Worm (Caenorhabditis elegans): ENCODE measurements around the gene actl-1.

The actl-1 gene

DNA sequence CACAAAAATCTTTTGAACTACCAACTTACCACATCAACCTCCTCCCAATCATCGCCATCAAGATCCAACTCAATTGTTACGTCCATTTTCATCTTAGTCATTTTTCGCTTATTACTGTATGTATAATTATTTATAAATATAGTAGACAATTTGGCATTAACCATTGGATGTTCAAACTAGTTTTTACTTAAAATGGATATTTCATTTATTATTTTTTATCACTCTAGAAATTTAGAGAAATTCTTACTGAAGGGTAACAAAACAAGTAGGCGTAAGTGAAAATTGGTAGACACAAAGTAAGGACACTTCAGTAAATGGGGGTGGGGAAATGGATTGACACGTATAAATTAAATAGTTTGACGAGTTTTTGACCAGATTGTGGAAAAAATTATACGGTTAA lies at the start of gene actl-1:
Gene actl-1, minus strand, starts transcription at position 101 of the 400 bp plus-strand sequence.
- TF ChIP-seq W03F9.2 (tag; optimal IDR thresholded peaks at IDR 0.05): no peak

DNA sequence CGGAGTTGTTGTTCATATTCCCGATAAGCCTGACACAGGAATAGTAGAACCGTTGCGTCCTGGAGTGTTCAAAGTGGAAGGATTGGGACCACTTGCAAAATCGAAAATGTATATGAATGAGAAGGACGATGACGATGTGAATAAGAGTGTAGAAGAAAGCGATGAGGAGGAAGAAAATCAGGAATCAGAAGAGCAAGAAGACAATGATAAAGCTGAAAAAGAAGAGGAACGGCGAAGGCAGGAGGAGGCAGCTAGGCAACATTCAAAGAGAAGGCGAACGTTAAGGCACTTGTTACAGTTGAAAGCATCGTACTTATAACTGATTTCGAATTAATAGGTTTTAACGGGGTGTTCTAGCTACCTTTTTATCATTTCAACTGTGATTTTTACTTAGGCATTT lies 44.0 kb upstream of the actl-1 start:
- no peak for TF ChIP-seq W03F9.2 (tag; optimal IDR thresholded peaks at IDR 0.05)
- no peak for TF ChIP-seq him-1 (tag; optimal IDR thresholded peaks at IDR 0.05)
- no peak for TF ChIP-seq dao-5 (tag; optimal IDR thresholded peaks at IDR 0.05)

DNA sequence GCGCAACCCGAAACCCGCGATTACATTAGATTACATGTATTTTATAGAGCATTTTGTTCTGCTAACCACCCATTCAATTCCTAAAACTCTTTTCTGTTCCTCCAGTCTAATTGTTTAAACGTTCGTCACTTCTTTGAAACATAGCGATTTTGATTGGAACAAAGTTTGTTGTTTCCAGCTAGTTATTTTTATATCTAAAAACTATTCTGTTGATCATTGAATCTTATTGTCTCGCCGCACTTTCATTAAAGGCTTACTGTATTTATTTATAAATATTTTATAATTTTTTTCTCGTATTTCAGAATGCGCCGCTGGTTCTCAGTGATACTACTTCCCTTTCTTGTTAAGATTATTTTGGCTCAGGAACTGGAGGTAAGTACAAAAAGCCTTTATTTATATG lies 43.1 kb upstream of the actl-1 start, which contains the start of gene T14E8.2:
Gene T14E8.2, plus strand, starts transcription at position 301 of the 400 bp plus-strand sequence.
- TF ChIP-seq dao-5 (tag; optimal IDR thresholded peaks at IDR 0.05): no peak
- TF ChIP-seq W03F9.2 (tag; optimal IDR thresholded peaks at IDR 0.05): no peak
- no peak for TF ChIP-seq him-1 (tag; optimal IDR thresholded peaks at IDR 0.05)

DNA sequence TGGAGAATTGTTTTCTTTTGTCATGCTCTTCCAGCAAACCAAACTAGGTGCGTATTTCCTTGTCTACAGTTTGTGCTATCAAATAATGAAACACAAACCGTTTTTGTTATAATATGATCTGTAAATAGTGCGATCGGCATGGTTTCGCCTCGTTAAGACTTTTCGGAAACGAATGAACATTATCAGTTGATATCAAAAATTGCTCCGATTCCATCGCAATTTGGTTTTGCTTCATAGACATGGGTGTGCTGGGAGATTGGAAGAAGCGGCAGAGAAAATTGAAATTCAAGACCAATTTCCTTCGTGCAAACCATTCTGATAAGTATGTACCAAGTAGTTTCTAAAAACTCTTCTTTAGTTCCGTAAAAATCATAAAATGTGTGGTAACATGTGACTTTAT lies 38.4 kb upstream of the actl-1 start:
- TF ChIP-seq W03F9.2 (tag; optimal IDR thresholded peaks at IDR 0.05) (no peak), dao-5 (tag; optimal IDR thresholded peaks at IDR 0.05) (no peak), him-1 (tag; optimal IDR thresholded peaks at IDR 0.05) (no peak)

DNA sequence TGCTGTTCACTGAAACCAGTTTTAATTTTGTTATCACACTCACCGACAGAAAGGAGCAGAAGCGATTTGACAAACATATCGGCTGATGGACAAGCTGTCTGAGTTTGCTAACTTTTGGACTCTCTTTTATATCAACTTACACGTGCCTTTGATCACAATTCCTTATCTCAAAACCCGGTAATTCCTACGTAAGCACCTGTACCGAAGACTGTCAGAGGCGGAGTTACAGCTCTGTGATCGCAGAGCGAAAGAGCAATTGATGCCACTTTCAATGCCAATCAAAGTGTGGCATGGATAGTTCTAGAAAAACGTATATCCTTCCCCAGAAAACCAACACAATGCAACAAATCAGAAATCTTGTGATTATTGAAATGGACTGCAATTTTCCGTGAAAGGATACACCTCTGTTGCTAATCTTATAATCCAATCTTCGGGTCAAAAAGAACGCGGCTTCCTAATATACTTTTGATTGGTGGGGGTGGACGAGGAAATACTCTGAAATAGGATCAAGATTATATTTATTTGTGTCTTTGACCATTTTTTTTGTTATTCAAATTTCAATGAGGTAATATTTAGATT lies 37.2 kb upstream of the actl-1 start, which contains the start of gene ilys-5:
Gene ilys-5, minus strand, starts transcription at position 140 of the 579 bp plus-strand sequence.
- TF ChIP-seq him-1 (tag; optimal IDR thresholded peaks at IDR 0.05) (no peak), dao-5 (tag; optimal IDR thresholded peaks at IDR 0.05) (no peak), W03F9.2 (tag; optimal IDR thresholded peaks at IDR 0.05) (no peak)

DNA sequence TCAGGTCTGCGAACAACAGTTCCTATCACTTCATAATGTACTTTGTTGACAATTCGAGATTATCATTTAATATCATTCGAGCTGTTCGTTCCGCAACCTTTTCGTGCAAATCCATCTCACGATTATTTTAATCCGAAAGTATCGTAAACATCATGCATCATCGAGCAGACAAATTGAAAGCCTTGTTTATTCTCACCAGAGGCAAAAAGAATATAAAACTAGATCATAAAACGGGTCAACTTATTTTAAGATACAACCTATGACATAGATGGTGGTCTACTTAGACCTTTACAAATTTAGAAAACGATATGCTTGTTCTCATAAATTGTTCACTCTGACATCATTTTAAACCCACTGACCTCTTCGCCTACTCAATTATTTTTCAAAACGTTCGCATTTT lies 33.4 kb upstream of the actl-1 start:
- TF ChIP-seq W03F9.2 (tag; optimal IDR thresholded peaks at IDR 0.05) (no peak), him-1 (tag; optimal IDR thresholded peaks at IDR 0.05) (no peak), dao-5 (tag; optimal IDR thresholded peaks at IDR 0.05) (no peak)

DNA sequence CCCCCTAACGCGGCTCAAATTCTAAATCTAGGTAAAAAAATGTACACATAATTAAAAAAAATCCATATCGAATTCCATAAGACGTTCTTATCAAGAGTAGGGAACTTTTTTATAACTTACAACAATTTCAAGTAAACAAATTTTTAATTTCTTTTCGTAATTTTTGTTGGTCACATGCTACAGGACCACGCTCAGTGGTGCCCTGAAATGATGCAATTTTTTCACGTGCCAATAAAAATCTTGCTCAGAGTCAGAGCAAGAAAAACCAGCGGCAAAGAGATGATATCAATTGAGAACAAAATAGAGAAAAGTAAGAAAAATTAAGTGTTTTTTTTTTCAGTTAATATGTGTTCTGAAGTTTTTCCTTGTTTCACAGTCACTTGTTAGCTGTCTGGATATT lies 32.3 kb upstream of the actl-1 start:
- TF ChIP-seq dao-5 (tag; optimal IDR thresholded peaks at IDR 0.05) (no peak), W03F9.2 (tag; optimal IDR thresholded peaks at IDR 0.05) (no peak), him-1 (tag; optimal IDR thresholded peaks at IDR 0.05) (no peak)

DNA sequence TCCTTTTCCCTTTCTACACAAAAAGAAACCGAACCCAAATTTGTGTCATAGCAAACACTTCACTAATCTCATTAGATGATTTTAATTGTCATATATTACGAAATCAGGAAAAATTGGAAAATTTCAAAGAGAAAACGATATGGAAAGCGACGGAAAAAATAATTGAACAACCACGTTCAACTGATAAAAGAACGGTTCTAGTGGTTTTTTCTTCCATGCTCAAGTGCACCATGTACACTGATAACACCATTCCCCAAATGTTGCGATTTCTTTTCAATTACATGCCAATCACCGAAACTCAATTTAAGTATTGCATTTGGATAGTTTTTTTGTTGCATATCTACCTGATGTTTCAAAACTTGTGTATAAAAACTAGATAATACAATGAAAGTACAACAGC lies 31.0 kb upstream of the actl-1 start:
- no peak for TF ChIP-seq W03F9.2 (tag; optimal IDR thresholded peaks at IDR 0.05)
- TF ChIP-seq dao-5 (tag; optimal IDR thresholded peaks at IDR 0.05): no peak
- no peak for TF ChIP-seq him-1 (tag; optimal IDR thresholded peaks at IDR 0.05)

DNA sequence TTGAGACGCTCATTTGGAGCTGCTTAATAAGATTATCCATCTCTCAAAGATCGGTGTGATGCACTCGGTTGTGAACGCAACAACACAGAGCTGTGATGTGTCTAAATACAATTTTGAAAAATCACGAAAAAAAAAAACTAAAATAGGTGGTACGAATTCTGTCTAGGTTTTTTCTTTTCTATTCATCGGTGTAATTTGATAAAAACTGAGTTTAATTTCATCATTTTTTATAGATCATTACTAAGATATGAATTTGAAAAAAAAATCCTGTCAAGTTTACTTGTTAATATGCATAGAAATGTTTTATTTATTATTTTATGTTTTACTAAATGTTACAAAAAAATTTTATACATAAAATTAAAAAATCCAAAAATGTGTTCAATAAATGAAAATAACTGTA lies 30.4 kb upstream of the actl-1 start, which contains the start of gene ceh-60:
Gene ceh-60, minus strand, starts transcription at position 101 of the 400 bp plus-strand sequence.
- TF ChIP-seq him-1 (tag; optimal IDR thresholded peaks at IDR 0.05) (no peak), W03F9.2 (tag; optimal IDR thresholded peaks at IDR 0.05) (no peak), dao-5 (tag; optimal IDR thresholded peaks at IDR 0.05) (no peak)

DNA sequence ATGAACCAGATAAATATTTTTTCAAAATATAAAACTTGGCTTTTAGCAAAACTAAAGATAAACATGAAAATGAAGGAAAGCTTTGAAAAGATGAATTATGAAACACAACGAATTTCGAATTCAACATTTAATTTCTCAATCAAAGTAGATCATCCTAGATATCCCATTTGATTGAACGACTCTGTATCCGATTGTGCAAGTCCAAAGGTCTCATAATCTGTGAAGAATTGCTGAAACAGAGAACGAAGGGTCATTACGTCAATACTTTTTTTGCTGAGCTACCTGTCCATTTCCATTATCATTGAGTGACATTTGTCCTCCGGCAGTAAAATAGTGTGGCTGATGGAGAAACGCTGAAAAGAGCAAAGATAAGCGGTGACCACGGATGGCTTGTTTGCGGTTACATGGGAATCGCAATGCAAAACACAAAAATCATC lies 23.0 kb upstream of the actl-1 start:
- TF ChIP-seq dao-5 (tag; optimal IDR thresholded peaks at IDR 0.05) (peak; percentile 44), W03F9.2 (tag; optimal IDR thresholded peaks at IDR 0.05) (no peak), him-1 (tag; optimal IDR thresholded peaks at IDR 0.05) (no peak)

DNA sequence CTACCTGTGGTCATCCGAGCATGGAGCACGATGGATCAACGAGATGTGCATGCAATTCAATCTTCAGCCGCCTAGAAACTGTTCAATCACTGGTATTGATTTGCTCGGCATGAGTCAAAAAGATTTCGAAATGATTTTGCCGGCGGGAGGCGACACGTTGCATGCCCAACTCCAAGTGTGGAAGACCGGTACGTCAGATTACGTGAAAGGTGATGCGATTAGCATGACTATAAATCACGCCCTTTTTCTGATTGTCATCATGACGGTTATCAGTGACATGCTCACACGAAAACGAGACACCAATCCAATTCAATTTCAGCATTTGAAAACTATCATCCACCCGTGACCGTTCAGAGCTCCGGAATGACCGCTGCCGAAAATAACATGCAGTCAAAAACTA lies 21.0 kb upstream of the actl-1 start:
- TF ChIP-seq W03F9.2 (tag; optimal IDR thresholded peaks at IDR 0.05) (no peak), dao-5 (tag; optimal IDR thresholded peaks at IDR 0.05) (no peak)

DNA sequence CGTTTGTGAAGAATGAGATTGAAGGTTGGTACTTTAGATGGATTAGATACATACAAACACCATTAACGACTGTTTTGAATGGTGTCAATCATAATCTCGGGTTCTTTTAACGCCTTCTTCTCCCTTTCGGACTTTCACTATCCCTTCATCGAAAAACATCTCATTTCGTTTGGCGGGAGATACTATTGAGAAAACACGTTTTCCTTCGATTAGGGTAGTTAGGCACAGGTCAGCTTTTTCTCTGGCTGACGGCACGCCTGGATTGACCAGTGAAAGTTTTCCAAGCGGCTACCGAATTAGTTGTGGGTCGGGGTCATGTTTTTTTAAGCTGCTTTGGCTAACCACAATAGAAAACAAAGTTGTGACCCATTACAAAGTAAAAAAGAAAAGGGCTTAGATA lies 20.3 kb upstream of the actl-1 start:
- TF ChIP-seq W03F9.2 (tag; optimal IDR thresholded peaks at IDR 0.05) (no peak), him-1 (tag; optimal IDR thresholded peaks at IDR 0.05) (no peak), dao-5 (tag; optimal IDR thresholded peaks at IDR 0.05) (no peak)

DNA sequence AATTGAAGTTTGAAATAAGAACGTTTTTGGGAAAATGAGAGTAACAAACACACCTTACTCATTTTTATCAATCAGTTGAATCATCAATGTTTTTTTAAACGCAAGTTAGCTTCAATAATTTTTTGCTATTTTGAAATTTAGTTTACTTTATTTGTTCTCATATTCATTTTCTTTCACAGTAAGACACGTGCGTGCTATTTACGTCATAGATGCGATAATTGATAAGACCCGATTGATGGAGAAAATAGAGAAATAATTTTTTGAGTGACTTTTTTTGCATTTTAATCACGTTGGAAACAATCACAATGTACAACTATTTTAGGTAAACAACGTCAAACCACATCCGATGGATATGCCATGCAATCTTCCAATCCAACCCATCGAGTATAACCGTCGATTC lies 19.8 kb upstream of the actl-1 start:
- TF ChIP-seq him-1 (tag; optimal IDR thresholded peaks at IDR 0.05): no peak
- no peak for TF ChIP-seq dao-5 (tag; optimal IDR thresholded peaks at IDR 0.05)
- TF ChIP-seq W03F9.2 (tag; optimal IDR thresholded peaks at IDR 0.05): no peak

DNA sequence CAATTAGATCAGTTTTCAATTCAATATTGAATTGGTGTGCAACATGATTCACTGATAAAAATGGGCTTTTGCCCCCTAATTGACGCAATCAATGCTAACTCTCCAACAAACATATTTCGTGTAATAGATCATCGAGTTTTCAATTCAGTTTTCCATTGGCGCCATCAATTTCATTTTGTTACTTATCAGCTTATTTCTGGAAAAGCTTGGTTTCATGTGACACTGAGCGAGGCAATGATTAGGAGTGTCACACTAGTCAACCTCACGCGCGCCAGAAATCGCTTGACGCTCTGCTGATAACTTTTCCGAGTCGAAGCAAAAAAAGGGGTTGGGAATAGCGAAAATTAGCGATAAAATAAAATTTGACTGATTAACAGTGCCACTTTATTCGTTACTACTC lies 18.9 kb upstream of the actl-1 start, which contains the start of gene ets-4:
Gene ets-4, plus strand, starts transcription at position 347 of the 400 bp plus-strand sequence.
- no peak for TF ChIP-seq him-1 (tag; optimal IDR thresholded peaks at IDR 0.05)
- no peak for TF ChIP-seq W03F9.2 (tag; optimal IDR thresholded peaks at IDR 0.05)
- no peak for TF ChIP-seq dao-5 (tag; optimal IDR thresholded peaks at IDR 0.05)
